Worm (Caenorhabditis elegans): ENCODE results near the gene comt-2.

ce11 chrV:16494359-16494758 lies at the start of gene comt-2:
- TF ChIP-seq dmd-4 (tag; optimal IDR thresholded peaks at IDR 0.05; ENCODE audit: borderline replicate concordance), result no peak
- peak; percentile 88 for TF ChIP-seq elt-2 (tag; optimal IDR thresholded peaks at IDR 0.05)
- TF ChIP-seq fkh-10 (GFP tag; optimal IDR thresholded peaks at IDR 0.05), result no peak
- no peak for TF ChIP-seq pqm-1 (tag; optimal IDR thresholded peaks at IDR 0.05)
- no peak for TF ChIP-seq nhr-11 (tag; optimal IDR thresholded peaks at IDR 0.05)
- no peak for TF ChIP-seq unc-3 (GFP tag; conservative IDR thresholded peaks at IDR 0.05)
- TF ChIP-seq unc-3 (tag; optimal IDR thresholded peaks at IDR 0.05), result no peak
- TF ChIP-seq sox-4 (tag; optimal IDR thresholded peaks at IDR 0.05), result no peak
- TF ChIP-seq ceh-9 (tag; optimal IDR thresholded peaks at IDR 0.05), result no peak
- no peak for TF ChIP-seq ama-1 (optimal IDR thresholded peaks at IDR 0.05)
- TF ChIP-seq ceh-45 (GFP tag; IDR thresholded peaks at IDR 0.05), result no peak
- TF ChIP-seq pros-1 (tag; optimal IDR thresholded peaks at IDR 0.05), result no peak
